Fruit fly (Drosophila melanogaster): ENCODE measurements around the gene ssp6.

ssp6 gene

DNA sequence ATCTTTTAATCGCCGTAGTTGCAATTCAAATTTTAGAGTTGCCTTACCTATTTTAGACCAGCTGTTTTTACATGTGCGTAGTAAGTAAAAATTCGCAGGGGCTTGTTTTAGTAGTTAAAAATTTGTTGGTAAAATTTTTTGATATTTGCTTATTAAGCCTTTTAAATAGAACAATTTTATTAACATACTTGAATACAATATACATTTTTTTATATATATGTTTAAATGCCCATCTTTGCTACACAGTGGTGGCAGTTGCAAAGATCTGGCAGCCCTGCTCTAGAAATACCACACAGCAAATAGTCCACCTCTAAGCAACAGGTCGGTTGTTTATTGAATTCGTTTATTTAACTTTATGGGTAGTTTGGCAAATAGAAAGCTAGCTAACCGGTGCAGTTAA, 18.2 kb downstream of the ssp6 start, which contains the start of the genes CG10467 and loj (continued):
- no peak for TF ChIP-seq Mio (GFP tag; optimal IDR thresholded peaks at IDR 0.05)
- TF ChIP-seq Dif (GFP tag; optimal IDR thresholded peaks at IDR 0.05; ENCODE audit: partially characterized antibody) = no peak
- no peak for TF ChIP-seq pan (optimal IDR thresholded peaks at IDR 0.05)
- no peak for TF ChIP-seq Abd-B (GFP tag; optimal IDR thresholded peaks at IDR 0.05)
- no peak for TF ChIP-seq Dfd (GFP tag; optimal IDR thresholded peaks at IDR 0.05)
- peak; percentile 77 for TF ChIP-seq GATAd (GFP tag; optimal IDR thresholded peaks at IDR 0.05)
- TF ChIP-seq Hr83 (GFP tag; optimal IDR thresholded peaks at IDR 0.05; ENCODE audit: poor library complexity, severe bottlenecking) = peak; percentile 72
- peak; percentile 85 for TF ChIP-seq Sp1 (GFP tag; optimal IDR thresholded peaks at IDR 0.05)

DNA sequence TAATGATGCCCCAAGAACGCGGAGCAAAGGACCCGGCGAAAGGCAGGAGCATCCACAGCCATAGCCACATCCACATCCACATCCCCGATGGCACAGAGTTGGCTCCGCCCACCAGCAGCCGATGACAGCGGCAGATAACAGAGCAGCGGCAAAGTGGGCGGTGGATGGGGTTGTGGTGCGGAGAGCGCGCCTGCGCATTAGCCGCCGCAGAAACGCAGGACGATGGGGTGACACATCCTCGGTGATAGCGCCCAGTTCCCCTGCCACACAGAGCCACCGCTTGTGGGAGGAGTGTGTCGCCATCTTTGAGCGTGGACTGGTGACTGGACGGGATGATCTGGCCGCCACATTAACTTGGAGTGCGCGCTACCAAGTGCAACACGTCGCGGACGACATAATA, 20.7 kb downstream of the ssp6 start, which contains the start of gene Ets65A:
TSS of gene Ets65A (plus strand) at position 348 of the 400 bp plus-strand sequence.
- TF ChIP-seq Sp1 (GFP tag; optimal IDR thresholded peaks at IDR 0.05) (no peak), Hr83 (GFP tag; optimal IDR thresholded peaks at IDR 0.05; ENCODE audit: poor library complexity, severe bottlenecking) (no peak), dl (GFP tag; optimal IDR thresholded peaks at IDR 0.05; ENCODE audit: insufficient read depth in 1 of 2, partially characterized antibody in 2 of 2) (no peak), sv (GFP tag; optimal IDR thresholded peaks at IDR 0.05) (no peak), foxo (GFP tag; optimal IDR thresholded peaks at IDR 0.05) (no peak), Abd-B (GFP tag; optimal IDR thresholded peaks at IDR 0.05) (no peak)

DNA sequence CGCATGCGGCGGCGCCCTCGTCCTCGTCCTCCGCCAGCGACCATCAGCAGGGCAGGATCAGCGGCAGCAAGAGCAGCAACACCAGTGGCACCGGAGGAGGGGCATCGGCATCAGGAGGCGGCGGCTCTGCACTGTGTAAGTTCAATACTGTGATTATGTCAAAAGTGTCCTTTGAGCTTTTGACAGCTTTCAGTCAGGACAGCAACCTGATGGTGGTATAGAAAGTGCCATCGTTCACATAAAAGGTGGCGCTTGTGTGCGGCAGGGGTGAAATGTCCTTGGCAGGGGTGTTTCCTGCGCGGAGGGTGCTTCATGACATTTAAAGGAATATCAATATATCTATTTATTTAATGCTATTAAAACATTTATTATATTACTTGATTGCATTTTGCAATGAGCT, 27.1 kb downstream of the ssp6 start:
- TF ChIP-seq CrebA (GFP tag; optimal IDR thresholded peaks at IDR 0.05; ENCODE audit: borderline replicate concordance) (no peak), Jra (GFP tag; optimal IDR thresholded peaks at IDR 0.05) (no peak), dsf (GFP tag; optimal IDR thresholded peaks at IDR 0.05; ENCODE audit: borderline replicate concordance) (no peak), OdsH (GFP tag; optimal IDR thresholded peaks at IDR 0.05) (no peak), ey (GFP tag; optimal IDR thresholded peaks at IDR 0.05) (no peak), Hnf4 (GFP tag; optimal IDR thresholded peaks at IDR 0.05) (no peak), Mio (GFP tag; optimal IDR thresholded peaks at IDR 0.05) (no peak), usp (GFP tag; optimal IDR thresholded peaks at IDR 0.05) (no peak), tai (GFP tag; optimal IDR thresholded peaks at IDR 0.05) (no peak)

DNA sequence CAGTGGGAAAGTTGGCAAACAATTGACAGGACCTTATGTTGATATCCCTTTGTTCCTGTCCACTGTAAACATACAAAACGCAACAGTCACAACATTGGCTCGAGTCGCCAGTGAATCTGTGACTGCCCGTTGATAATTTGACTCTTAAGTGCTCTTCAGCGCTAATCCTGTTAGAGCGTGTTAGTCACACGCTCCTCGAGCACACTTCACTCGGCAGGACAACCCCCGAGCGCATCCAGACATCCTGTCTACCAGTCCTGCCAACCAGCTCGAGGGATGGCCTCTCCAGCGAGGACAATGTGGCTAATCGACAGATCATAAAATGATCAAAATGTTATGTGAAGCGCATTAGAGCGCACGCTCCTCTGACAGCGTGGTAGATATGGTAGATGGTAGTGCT, 28.0 kb downstream of the ssp6 start:
- TF ChIP-seq Dif (GFP tag; optimal IDR thresholded peaks at IDR 0.05; ENCODE audit: partially characterized antibody) (no peak), psq (GFP tag; optimal IDR thresholded peaks at IDR 0.05) (no peak), usp (GFP tag; optimal IDR thresholded peaks at IDR 0.05) (no peak), sv (GFP tag; optimal IDR thresholded peaks at IDR 0.05) (no peak), dl (GFP tag; optimal IDR thresholded peaks at IDR 0.05; ENCODE audit: insufficient read depth in 1 of 2, partially characterized antibody in 2 of 2) (no peak)

DNA sequence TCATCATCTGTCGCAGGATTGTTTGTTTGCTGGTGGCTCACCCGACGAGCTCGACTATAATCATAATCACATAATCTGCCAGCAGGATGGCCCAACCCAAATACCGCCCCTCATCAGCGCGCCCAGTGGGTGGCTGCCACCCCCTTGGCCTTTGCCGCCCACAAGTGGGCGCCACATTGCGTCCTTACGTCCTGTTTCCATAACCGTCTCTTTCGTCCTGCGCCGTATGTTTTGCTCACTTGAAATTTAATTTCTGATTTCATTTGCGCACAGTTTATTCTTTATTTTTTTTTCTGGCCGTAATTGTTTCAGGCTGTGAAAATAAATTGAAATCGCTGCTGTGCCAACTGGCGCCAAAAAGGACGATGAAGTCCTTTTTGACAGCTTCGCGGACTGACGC, 28.9 kb downstream of the ssp6 start:
- no peak for TF ChIP-seq jim (GFP tag; optimal IDR thresholded peaks at IDR 0.05)
- no peak for TF ChIP-seq CG32264 (GFP tag; optimal IDR thresholded peaks at IDR 0.05)
- TF ChIP-seq sv (GFP tag; optimal IDR thresholded peaks at IDR 0.05) = no peak
- no peak for TF ChIP-seq Hnf4 (GFP tag; optimal IDR thresholded peaks at IDR 0.05)
- TF ChIP-seq lola (GFP tag; optimal IDR thresholded peaks at IDR 0.05) = no peak
- TF ChIP-seq CG9705 (GFP tag; optimal IDR thresholded peaks at IDR 0.05) = no peak
- TF ChIP-seq pan (optimal IDR thresholded peaks at IDR 0.05) = no peak
- TF ChIP-seq Vsx2 (GFP tag; optimal IDR thresholded peaks at IDR 0.05; ENCODE audit: partially characterized antibody) = no peak
- no peak for TF ChIP-seq usp (GFP tag; optimal IDR thresholded peaks at IDR 0.05)
- TF ChIP-seq Hr78 (GFP tag; optimal IDR thresholded peaks at IDR 0.05) = no peak
- TF ChIP-seq dl (GFP tag; optimal IDR thresholded peaks at IDR 0.05; ENCODE audit: insufficient read depth in 1 of 2, partially characterized antibody in 2 of 2) = no peak
- TF ChIP-seq dsf (GFP tag; optimal IDR thresholded peaks at IDR 0.05; ENCODE audit: borderline replicate concordance) = no peak
- no peak for TF ChIP-seq br (GFP tag; optimal IDR thresholded peaks at IDR 0.05)
- TF ChIP-seq Dif (GFP tag; optimal IDR thresholded peaks at IDR 0.05; ENCODE audit: partially characterized antibody) = no peak
- TF ChIP-seq Jra (GFP tag; optimal IDR thresholded peaks at IDR 0.05) = no peak
- no peak for TF ChIP-seq h (GFP tag; optimal IDR thresholded peaks at IDR 0.05)
- TF ChIP-seq sage (GFP tag; optimal IDR thresholded peaks at IDR 0.05) = no peak
- TF ChIP-seq Abd-B (GFP tag; optimal IDR thresholded peaks at IDR 0.05) = no peak
- no peak for TF ChIP-seq Sp1 (GFP tag; optimal IDR thresholded peaks at IDR 0.05)
- no peak for TF ChIP-seq OdsH (GFP tag; optimal IDR thresholded peaks at IDR 0.05)

DNA sequence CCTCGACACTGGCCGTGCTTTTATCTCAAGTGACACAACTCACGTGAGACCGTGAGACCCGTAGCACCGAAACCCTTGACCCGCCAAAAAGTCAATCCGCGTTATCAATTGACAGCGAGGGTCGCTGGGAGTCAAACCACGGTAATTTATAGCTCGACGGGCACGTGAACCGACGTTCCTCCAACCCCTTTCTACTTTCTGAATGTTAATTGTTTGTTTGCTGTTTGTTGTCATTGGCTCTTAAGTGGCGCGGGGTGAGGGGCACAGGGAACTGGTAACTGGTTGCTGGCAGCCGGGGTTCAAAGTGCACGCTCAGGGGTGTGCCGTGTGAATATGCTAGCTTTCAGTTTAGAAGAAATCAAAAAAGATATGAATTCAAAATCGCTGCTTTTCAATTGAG, 30.2 kb downstream of the ssp6 start:
- TF ChIP-seq CG9705 (GFP tag; optimal IDR thresholded peaks at IDR 0.05) (no peak), Abd-B (GFP tag; optimal IDR thresholded peaks at IDR 0.05) (no peak), CG32264 (GFP tag; optimal IDR thresholded peaks at IDR 0.05) (no peak), dsf (GFP tag; optimal IDR thresholded peaks at IDR 0.05; ENCODE audit: borderline replicate concordance) (no peak), GATAd (GFP tag; optimal IDR thresholded peaks at IDR 0.05) (no peak), foxo (GFP tag; optimal IDR thresholded peaks at IDR 0.05) (no peak), CrebA (GFP tag; optimal IDR thresholded peaks at IDR 0.05; ENCODE audit: borderline replicate concordance) (no peak), Dfd (GFP tag; optimal IDR thresholded peaks at IDR 0.05) (no peak), psq (GFP tag; optimal IDR thresholded peaks at IDR 0.05) (no peak), tai (GFP tag; optimal IDR thresholded peaks at IDR 0.05) (no peak)

Measured in whole organism, wandering third instar larva.